Fruit fly (Drosophila melanogaster) whole organism, wandering third instar larva: ENCODE results near the gene Polr3G.
A peak's percentile ranks its signal among the peaks of the same experiment; 100 is the strongest.

Source experiments
- CG32264 ChIP-seq: fragments of 200-800 bp; sonication (Bioruptor generic); optimal IDR thresholded peaks from 2 replicates; lab custom pipeline; 2016; ENCODE audit warnings: missing biosample characterization, missing genetic modification characterization
- CrebA ChIP-seq: fragments of 200-800 bp; sonication (Bioruptor generic); optimal IDR thresholded peaks from 2 replicates; lab custom pipeline; 2016; ENCODE audit warnings: missing biosample characterization, mild to moderate bottlenecking, missing genetic modification characterization, borderline replicate concordance
- Dfd ChIP-seq: fragments of >200 bp; optimal IDR thresholded peaks from 2 replicates; lab custom pipeline; 2017; ENCODE audit warnings: missing biosample characterization, missing genetic modification characterization
- Dif ChIP-seq: fragments of 200-275, 200-300 bp; sonication (Bioruptor generic); optimal IDR thresholded peaks from 2 replicates; lab custom pipeline; 2018; ENCODE audit warnings: missing biosample characterization, missing genetic modification characterization; ENCODE audit not compliant: partially characterized antibody
- GATAd ChIP-seq: sonication (Bioruptor generic); optimal IDR thresholded peaks from 2 replicates; lab custom pipeline; 2016; ENCODE audit warnings: missing biosample characterization, missing genetic modification characterization
- HLH106 ChIP-seq: fragments of 200-800 bp; optimal IDR thresholded peaks from 3 replicates; lab custom pipeline; 2019; ENCODE audit warnings: missing biosample characterization, mild to moderate bottlenecking, missing genetic modification characterization, moderate library complexity
- Hnf4 ChIP-seq: fragments of 200-800 bp; sonication (Bioruptor generic); optimal IDR thresholded peaks from 2 replicates; lab custom pipeline; 2016; ENCODE audit warnings: missing biosample characterization, mild to moderate bottlenecking, missing genetic modification characterization
- Hr78 ChIP-seq: fragments of >200 bp; optimal IDR thresholded peaks from 2 replicates; lab custom pipeline; 2017; ENCODE audit warnings: missing biosample characterization, missing genetic modification characterization
- Hr83 ChIP-seq: fragments of 200-300 bp; sonication (Bioruptor generic); optimal IDR thresholded peaks from 2 replicates; lab custom pipeline; 2016; ENCODE audit warnings: missing biosample characterization, mild to moderate bottlenecking, missing genetic modification characterization, moderate library complexity; ENCODE audit not compliant: poor library complexity, severe bottlenecking
- Jra ChIP-seq: sonication (Bioruptor generic); optimal IDR thresholded peaks from 2 replicates; lab custom pipeline; 2016; ENCODE audit warnings: missing biosample characterization, missing genetic modification characterization
- Mio ChIP-seq: sonication (Bioruptor generic); optimal IDR thresholded peaks from 2 replicates; lab custom pipeline; 2016; ENCODE audit warnings: missing biosample characterization, missing genetic modification characterization
- Myc ChIP-seq: fragments of >200 bp; optimal IDR thresholded peaks from 2 replicates; lab custom pipeline; 2017
- N ChIP-seq: fragments of >200 bp; optimal IDR thresholded peaks from 2 replicates; lab custom pipeline; 2018; ENCODE audit warnings: missing biosample characterization, missing external identifiers, missing genetic modification characterization
- OdsH ChIP-seq: fragments of 200-800 bp; sonication (Bioruptor generic); optimal IDR thresholded peaks from 2 replicates; lab custom pipeline; 2016; ENCODE audit warnings: missing biosample characterization, mild to moderate bottlenecking, missing genetic modification characterization
- Rel ChIP-seq, 2 experiments: fragments of 200-800 bp; sonication (Bioruptor generic) in 1 of 2; optimal IDR thresholded peaks; 2 replicates in 1 of 2; 3 replicates in 1 of 2; lab custom pipeline; 2016 to 2019; ENCODE audit warnings: mild to moderate bottlenecking in 2 of 2, missing biosample characterization in 2 of 2, missing genetic modification characterization in 2 of 2, moderate library complexity in 1 of 2
- Sp1 ChIP-seq: fragments of 200-800 bp; sonication (Bioruptor generic); optimal IDR thresholded peaks from 3 replicates; lab custom pipeline; 2019; ENCODE audit warnings: missing biosample characterization, mild to moderate bottlenecking, missing genetic modification characterization, moderate library complexity
- Vsx2 ChIP-seq: fragments of 200-300, 225-300 bp; sonication (Bioruptor generic); optimal IDR thresholded peaks from 2 replicates; lab custom pipeline; 2018; ENCODE audit warnings: missing biosample characterization, missing genetic modification characterization; ENCODE audit not compliant: partially characterized antibody
- br ChIP-seq: fragments of 200-800 bp; sonication (Bioruptor generic); optimal IDR thresholded peaks from 2 replicates; lab custom pipeline; 2016; ENCODE audit warnings: missing biosample characterization, missing genetic modification characterization
- dl ChIP-seq, 2 experiments: fragments of 175-275, 200-275 bp in 1 of 2; fragments of 200-275 bp in 1 of 2; sonication (Bioruptor generic); optimal IDR thresholded peaks; lab custom pipeline; 2018; ENCODE audit warnings: mild to moderate bottlenecking in 2 of 2, missing biosample characterization in 2 of 2, missing genetic modification characterization in 2 of 2, moderate library complexity in 2 of 2; ENCODE audit not compliant: partially characterized antibody in 2 of 2, insufficient read depth in 1 of 2
- dsf ChIP-seq: sonication (Bioruptor generic); optimal IDR thresholded peaks from 2 replicates; lab custom pipeline; 2016; ENCODE audit warnings: missing biosample characterization, missing genetic modification characterization, borderline replicate concordance
- foxo ChIP-seq, 2 experiments: fragments of 200-800 bp; sonication (Bioruptor generic); optimal IDR thresholded peaks; 2 replicates in 1 of 2; 3 replicates in 1 of 2; lab custom pipeline; 2016 to 2017; ENCODE audit warnings: missing biosample characterization in 2 of 2, missing genetic modification characterization in 2 of 2
- jim ChIP-seq: fragments of 175-275, 200-325 bp; sonication (Bioruptor generic); optimal IDR thresholded peaks from 2 replicates; lab custom pipeline; 2016; ENCODE audit warnings: missing biosample characterization, mild to moderate bottlenecking, missing genetic modification characterization
- psq ChIP-seq: fragments of 200-800 bp; sonication (Bioruptor generic); optimal IDR thresholded peaks from 3 replicates; lab custom pipeline; 2017; ENCODE audit warnings: missing biosample characterization, mild to moderate bottlenecking, missing genetic modification characterization, moderate library complexity
- sage ChIP-seq: fragments of 200-800 bp; sonication (Bioruptor generic); optimal IDR thresholded peaks from 2 replicates; lab custom pipeline; 2016; ENCODE audit warnings: missing biosample characterization, mild to moderate bottlenecking, missing genetic modification characterization
- sv ChIP-seq: fragments of 200-800 bp; sonication (Bioruptor generic); optimal IDR thresholded peaks from 3 replicates; lab custom pipeline; 2016; ENCODE audit warnings: missing biosample characterization, missing genetic modification characterization
- woc ChIP-seq: sonication (Bioruptor generic); optimal IDR thresholded peaks from 2 replicates; lab custom pipeline; 2016; ENCODE audit warnings: missing biosample characterization, mild to moderate bottlenecking, missing genetic modification characterization

Polr3G gene

dm6 chr3L:17401411-17401810 is 25.5 kb downstream of the Polr3G start:
- TF ChIP-seq HLH106 (tag; lab: Kevin White, UChicago) (no peak), CrebA (GFP tag; lab: Kevin White, UChicago) (no peak), CG32264 (GFP tag; lab: Kevin White, UChicago) (no peak), dsf (GFP tag; lab: Kevin White, UChicago) (no peak), N (GFP tag; lab: Kevin White, UChicago) (no peak)
- TF ChIP-seq, all 38 proteins: peak for 0

dm6 chr3L:17400911-17401310 is 26.0 kb downstream of the Polr3G start:
- TF ChIP-seq jim (GFP tag; lab: Kevin White, UChicago) (no peak), br (no peak), Sp1 (GFP tag; lab: Kevin White, UChicago) (no peak)

dm6 chr3L:17399014-17399413 is 27.9 kb downstream of the Polr3G start:
- TF ChIP-seq GATAd (GFP tag; lab: Kevin White, UChicago) (no peak), Rel (GFP tag; optimal IDR thresholded peaks at IDR 0.05; lab: Kevin White, UChicago) (no peak), Rel (tag; optimal IDR thresholded peaks at IDR 0.05; lab: Kevin White, UChicago) (peak; percentile 57)

- TF ChIP-seq Dfd (GFP tag; lab: Kevin White, UChicago) (peak; percentile 23), foxo (GFP tag; optimal IDR thresholded peaks at IDR 0.05; lab: Kevin White, UChicago) (no peak), GATAd (GFP tag; lab: Kevin White, UChicago) (no peak), dl (GFP tag; optimal IDR thresholded peaks at IDR 0.05; lab: Kevin White, UChicago; ENCODE audit: insufficient read depth in 1 of 2, partially characterized antibody in 2 of 2) (no peak)
Measured at dm6 chr3L:17394435-17395017, 32.4 kb downstream of the Polr3G start.

dm6 chr3L:17393098-17393497 is 33.8 kb downstream of the Polr3G start:
- TF ChIP-seq CrebA (GFP tag; lab: Kevin White, UChicago) (no peak), Myc (no peak), Hnf4 (GFP tag; lab: Kevin White, UChicago) (no peak), Vsx2 (GFP tag; lab: Kevin White, UChicago) (no peak), Hr83 (GFP tag; lab: Kevin White, UChicago) (no peak)

- TF ChIP-seq Hr78 (no peak), N (GFP tag; lab: Kevin White, UChicago) (no peak), br (no peak), CrebA (GFP tag; lab: Kevin White, UChicago) (no peak), Rel (GFP tag; optimal IDR thresholded peaks at IDR 0.05; lab: Kevin White, UChicago) (no peak), Rel (tag; optimal IDR thresholded peaks at IDR 0.05; lab: Kevin White, UChicago) (no peak), sv (no peak), Myc (no peak), HLH106 (tag; lab: Kevin White, UChicago) (no peak), Dif (GFP tag; lab: Kevin White, UChicago) (no peak), woc (GFP tag; lab: Kevin White, UChicago) (no peak), psq (GFP tag; lab: Kevin White, UChicago) (no peak), Mio (GFP tag; lab: Kevin White, UChicago) (no peak)
Measured at dm6 chr3L:17392412-17392811, 34.5 kb downstream of the Polr3G start.

dm6 chr3L:17391132-17391531 is 35.8 kb downstream of the Polr3G start:
- TF ChIP-seq sage (GFP tag; lab: Kevin White, UChicago) (no peak), Dfd (GFP tag; lab: Kevin White, UChicago) (no peak), Jra (GFP tag; lab: Kevin White, UChicago) (no peak), OdsH (GFP tag; lab: Kevin White, UChicago) (no peak)
